Worm (Caenorhabditis elegans) whole organism, early embryonic: Measurements from ENCODE around the gene R05G9R.1.

Experiments used
- B0310.2 ChIP-seq: sonication (generic microtip); optimal IDR thresholded peaks from 2 replicates; lab custom pipeline; 2016; ENCODE audit warnings: mild to moderate bottlenecking, missing genetic modification characterization, missing compliant biosample characterization
- F13C5.2 ChIP-seq: sonication (generic microtip); optimal IDR thresholded peaks from 2 replicates; lab custom pipeline; 2017; ENCODE audit warnings: mild to moderate bottlenecking, missing genetic modification characterization, inconsistent platforms, missing compliant biosample characterization
- aly-1 ChIP-seq: sonication (generic microtip); optimal IDR thresholded peaks from 2 replicates; lab custom pipeline; 2016; ENCODE audit warnings: missing genetic modification characterization, missing compliant biosample characterization
- ama-1 ChIP-seq: fragments of 150-350 bp; optimal IDR thresholded peaks from 2 replicates; lab custom pipeline; 2014
- ceh-13 ChIP-seq: fragments of 200-800 bp; sonication (Bioruptor generic); optimal IDR thresholded peaks from 2 replicates; lab custom pipeline; 2018; ENCODE audit warnings: mild to moderate bottlenecking, missing genetic modification characterization, missing compliant biosample characterization
- ceh-36 ChIP-seq: sonication (generic microtip); optimal IDR thresholded peaks from 2 replicates; lab custom pipeline; 2016; ENCODE audit warnings: missing genetic modification characterization, inconsistent platforms, missing compliant biosample characterization
- flt-1 ChIP-seq: fragments of 200-800 bp; sonication (Bioruptor generic); IDR thresholded peaks from 2 replicates; pipeline ENCODE4 v1.3.6; 2022; ENCODE audit warnings: missing genetic modification characterization, missing compliant biosample characterization
- hmbx-1 ChIP-seq: sonication (generic microtip); optimal IDR thresholded peaks from 2 replicates; lab custom pipeline; 2016; ENCODE audit warnings: mild to moderate bottlenecking, missing genetic modification characterization, missing compliant biosample characterization
- hmg-4 ChIP-seq: fragments of 200-800 bp; sonication (Bioruptor generic); optimal IDR thresholded peaks from 2 replicates; lab custom pipeline; 2018; ENCODE audit warnings: mild to moderate bottlenecking, missing genetic modification characterization, missing compliant biosample characterization
- hnd-1 ChIP-seq: sonication (generic microtip); optimal IDR thresholded peaks from 2 replicates; lab custom pipeline; 2016; ENCODE audit warnings: missing genetic modification characterization, missing compliant biosample characterization
- pes-1 ChIP-seq: fragments of 200-800 bp; sonication (Bioruptor generic); IDR thresholded peaks from 2 replicates; pipeline ENCODE4 v1.3.6; 2022; ENCODE audit warnings: missing genetic modification reagents, missing genetic modification characterization, missing compliant biosample characterization
- scrt-1 ChIP-seq: fragments of 200-800 bp; sonication (Bioruptor generic); IDR thresholded peaks from 2 replicates; pipeline ENCODE4 v1.3.6; 2022; ENCODE audit warnings: missing genetic modification characterization, missing compliant biosample characterization
- sea-1 ChIP-seq: fragments of 200-800 bp; sonication (Bioruptor generic); conservative IDR thresholded peaks from 2 replicates; pipeline ENCODE4 v1.3.6; 2022; ENCODE audit warnings: missing genetic modification characterization, missing compliant biosample characterization
- tbx-11 ChIP-seq: fragments of 200-800 bp; sonication (Bioruptor generic); IDR thresholded peaks from 2 replicates; pipeline ENCODE4 v1.3.6; 2022; ENCODE audit warnings: missing genetic modification characterization, missing compliant biosample characterization
- tbx-37 ChIP-seq: fragments of 200-800 bp; sonication (Bioruptor generic); conservative IDR thresholded peaks from 2 replicates; pipeline ENCODE4 v1.3.6; 2022; ENCODE audit warnings: missing genetic modification reagents, missing genetic modification characterization, missing compliant biosample characterization
- tra-4 ChIP-seq: sonication (generic microtip); optimal IDR thresholded peaks from 2 replicates; lab custom pipeline; 2017; ENCODE audit warnings: missing genetic modification characterization, missing compliant biosample characterization

R05G9R.1 gene

DNA sequence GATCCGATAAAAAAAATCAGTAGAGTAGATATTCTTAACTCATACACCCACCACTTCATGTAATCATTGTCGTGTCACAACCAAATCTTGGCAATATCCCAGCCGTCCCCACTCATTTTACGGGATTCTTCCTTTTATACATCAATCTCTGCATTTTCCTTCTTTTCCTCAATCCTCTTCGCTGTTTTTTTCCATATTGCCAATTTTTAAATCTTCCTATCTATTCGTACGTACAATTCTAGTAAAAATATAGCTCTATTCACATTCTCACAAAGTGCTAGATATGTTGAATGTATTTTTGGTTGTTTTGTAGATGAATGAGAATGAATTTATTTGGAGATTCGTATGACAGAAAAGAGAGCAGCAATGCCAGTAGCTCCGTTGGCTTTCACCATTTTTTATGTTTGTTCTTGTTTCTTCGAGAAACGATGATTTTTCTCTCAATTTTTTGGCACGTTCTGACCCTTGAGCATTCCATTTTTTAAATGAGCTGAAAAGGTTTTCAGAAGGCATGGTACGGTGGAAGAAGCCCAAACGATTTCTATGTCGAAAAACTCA is 38.6 kb downstream of the R05G9R.1 start, which contains the start of gene T28D9.16:
T28D9.16 (plus strand) TSS at position 508 of the 558 bp plus-strand sequence.
- no peak for TF ChIP-seq pes-1 (GFP tag; lab: Robert Waterston, UW)
- TF ChIP-seq ceh-13 (GFP tag; lab: Kevin White, UChicago) = no peak
- TF ChIP-seq tbx-11 (GFP tag; lab: Robert Waterston, UW) = no peak
- no peak for TF ChIP-seq F13C5.2 (tag; lab: Kevin White, UChicago)
- TF ChIP-seq aly-1 (tag; lab: Kevin White, UChicago) = no peak

DNA sequence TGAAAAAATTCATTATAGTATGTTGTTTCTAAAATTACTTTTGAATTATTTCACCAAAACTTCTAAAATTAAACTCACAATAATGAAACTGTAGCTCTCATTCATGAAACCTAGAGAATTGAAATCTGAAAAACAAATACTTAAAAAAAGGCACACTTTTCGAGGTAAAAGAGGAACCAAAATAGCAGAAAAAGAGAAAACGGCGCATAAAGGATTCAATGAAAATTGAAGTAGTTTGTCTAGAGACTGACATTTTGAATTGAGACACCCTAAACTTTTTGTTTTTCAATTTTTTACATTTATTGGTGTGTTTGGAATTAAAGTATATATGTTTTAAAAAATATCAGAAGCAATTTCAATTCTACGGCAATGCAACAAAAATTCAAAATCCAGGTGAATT is 42.8 kb downstream of the R05G9R.1 start, which contains the start of gene dgk-5:
dgk-5 (minus strand) TSS at position 101 of the 400 bp plus-strand sequence.
- TF ChIP-seq sea-1 (GFP tag; lab: Robert Waterston, UW) = no peak
- no peak for TF ChIP-seq scrt-1
- TF ChIP-seq B0310.2 (tag; lab: Kevin White, UChicago) = no peak
- TF ChIP-seq aly-1 (tag; lab: Kevin White, UChicago) = no peak
- TF ChIP-seq tbx-37 (GFP tag; lab: Robert Waterston, UW) = no peak
- TF ChIP-seq ama-1 (lab: Kevin White, UChicago) = no peak
- TF ChIP-seq flt-1 = no peak
- no peak for TF ChIP-seq F13C5.2 (tag; lab: Kevin White, UChicago)
- no peak for TF ChIP-seq hmg-4 (GFP tag; lab: Kevin White, UChicago)
- TF ChIP-seq hmbx-1 (tag; lab: Kevin White, UChicago) = no peak
- TF ChIP-seq pes-1 (GFP tag; lab: Robert Waterston, UW) = no peak
- no peak for TF ChIP-seq hnd-1
- TF ChIP-seq ceh-36 (tag; lab: Kevin White, UChicago) = no peak
- TF ChIP-seq tra-4 (tag; lab: Kevin White, UChicago) = no peak
- no peak for TF ChIP-seq tbx-11 (GFP tag; lab: Robert Waterston, UW)

DNA sequence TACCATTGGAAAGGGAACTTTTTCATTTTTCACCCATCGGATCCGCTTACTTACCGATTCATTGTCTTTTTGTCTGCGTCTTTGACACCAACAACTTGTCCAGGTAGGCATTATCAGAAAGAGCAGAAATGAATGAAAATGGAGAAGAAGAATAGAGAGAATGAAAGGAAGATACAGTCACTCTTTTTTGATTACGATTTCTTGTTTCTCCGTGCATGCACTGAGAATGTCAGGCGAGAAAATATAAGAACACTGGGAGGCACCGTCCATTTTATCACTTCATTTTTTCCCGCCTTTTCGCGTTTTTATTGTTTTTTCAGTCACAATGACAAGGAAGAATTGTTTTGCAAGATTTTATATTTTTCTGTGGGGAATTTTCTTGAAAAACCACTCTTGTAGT is 44.5 kb downstream of the R05G9R.1 start:
- TF ChIP-seq scrt-1 (no peak), ama-1 (lab: Kevin White, UChicago) (no peak), hmg-4 (GFP tag; lab: Kevin White, UChicago) (no peak), sea-1 (GFP tag; lab: Robert Waterston, UW) (no peak), B0310.2 (tag; lab: Kevin White, UChicago) (no peak)
